Worm (Caenorhabditis elegans): Measurements from ENCODE around the gene Y75B8A.33.

ce11 chrIII:12315179-12315578 lies 52.0 kb downstream of the Y75B8A.33 start, which contains the start of gene Y75B8A.37:
- TF ChIP-seq lir-1 (GFP tag; conservative IDR thresholded peaks at IDR 0.05) (no peak), K12H6.12 (tag; optimal IDR thresholded peaks at IDR 0.05) (no peak), fkh-3 (tag; optimal IDR thresholded peaks at IDR 0.05) (no peak), unc-130 (GFP tag; optimal IDR thresholded peaks at IDR 0.05) (no peak), ama-1 (optimal IDR thresholded peaks at IDR 0.05) (no peak), ama-1 (GFP tag; optimal IDR thresholded peaks at IDR 0.05) (no peak), ztf-26 (tag; optimal IDR thresholded peaks at IDR 0.05) (no peak), ztf-25 (GFP tag; IDR thresholded peaks at IDR 0.05) (no peak), aptf-2 (GFP tag; conservative IDR thresholded peaks at IDR 0.05) (no peak), F52B5.7 (tag; optimal IDR thresholded peaks at IDR 0.05) (no peak), sea-2 (GFP tag; IDR thresholded peaks at IDR 0.05) (no peak), cebp-2 (GFP tag; IDR thresholded peaks at IDR 0.05) (no peak)
